Fruit fly (Drosophila melanogaster) whole organism, embryonic: ENCODE results near the gene ss.

ENCODE experiments used
- Atf-2 ChIP-seq: fragments of 200-800 bp; sonication (Bioruptor generic); optimal IDR thresholded peaks from 2 replicates; lab custom pipeline; 2016; ENCODE audit warnings: missing biosample characterization, missing genetic modification characterization
- Bdp1 ChIP-seq: fragments of 200-800 bp; sonication (Bioruptor generic); optimal IDR thresholded peaks from 3 replicates; lab custom pipeline; 2016; ENCODE audit warnings: missing biosample characterization, missing genetic modification characterization
- CG10209 ChIP-seq: fragments of 200-800 bp; sonication (Bioruptor generic); optimal IDR thresholded peaks from 3 replicates; lab custom pipeline; 2017; ENCODE audit warnings: missing biosample characterization, mild to moderate bottlenecking, missing genetic modification characterization, missing genetic modification reagents
- CG10321 ChIP-seq: fragments of 200-800 bp; sonication (Bioruptor generic); IDR thresholded peaks from 2 replicates; pipeline ENCODE4 v1.3.6; 2022; ENCODE audit warnings: missing biosample characterization, missing genetic modification characterization
- CG11085 ChIP-seq: fragments of 200-800 bp; sonication (Bioruptor generic); IDR thresholded peaks from 2 replicates; pipeline ENCODE4 v1.3.6; 2022; ENCODE audit warnings: missing biosample characterization, missing genetic modification characterization
- CG11247 ChIP-seq: fragments of 200-800 bp; sonication (Bioruptor generic); IDR thresholded peaks from 2 replicates; pipeline ENCODE4 v1.3.6; 2022; ENCODE audit warnings: missing biosample characterization, missing genetic modification characterization
- CG13287 ChIP-seq: fragments of 200-800 bp; sonication (Bioruptor generic); IDR thresholded peaks from 2 replicates; pipeline ENCODE4 v1.3.6; 2022; ENCODE audit warnings: missing biosample characterization, missing genetic modification characterization; ENCODE audit not compliant: partially characterized antibody
- CG15011 ChIP-seq: fragments of 200-800 bp; sonication (Bioruptor generic); optimal IDR thresholded peaks from 3 replicates; lab custom pipeline; 2018; ENCODE audit warnings: missing biosample characterization, mild to moderate bottlenecking, missing genetic modification characterization
- CG15514 ChIP-seq: fragments of 200-800 bp; sonication (Bioruptor generic); optimal IDR thresholded peaks from 3 replicates; lab custom pipeline; 2017; ENCODE audit warnings: missing biosample characterization, missing genetic modification characterization, mild to moderate bottlenecking, moderate library complexity, missing genetic modification reagents
- CG15696 ChIP-seq: fragments of 200-800 bp; sonication (Bioruptor generic); optimal IDR thresholded peaks from 2 replicates; lab custom pipeline; 2019; ENCODE audit warnings: missing biosample characterization, mild to moderate bottlenecking, missing genetic modification characterization, moderate library complexity
- CG1647 ChIP-seq: fragments of 200-800 bp; sonication (Bioruptor generic); optimal IDR thresholded peaks from 3 replicates; lab custom pipeline; 2016; ENCODE audit warnings: missing biosample characterization, missing genetic modification characterization
- CG16779 ChIP-seq: fragments of 200-800 bp; sonication (Bioruptor generic); IDR thresholded peaks from 2 replicates; pipeline ENCODE4 v1.3.6; 2022; ENCODE audit warnings: missing biosample characterization, missing genetic modification characterization
- CG16813 ChIP-seq: fragments of 200-800 bp; sonication (Bioruptor generic); IDR thresholded peaks from 3 replicates; pipeline ENCODE4 v1.3.6; 2022; ENCODE audit warnings: missing biosample characterization, missing genetic modification characterization; ENCODE audit not compliant: partially characterized antibody
- CG17612 ChIP-seq: fragments of 200-800 bp; sonication (Bioruptor generic); IDR thresholded peaks from 2 replicates; pipeline ENCODE4 v1.3.6; 2022; ENCODE audit warnings: missing biosample characterization, missing genetic modification characterization
- CG17829 ChIP-seq: fragments of 200-800 bp; optimal IDR thresholded peaks from 2 replicates; lab custom pipeline; 2019; ENCODE audit warnings: missing biosample characterization, mild to moderate bottlenecking, missing genetic modification characterization, moderate library complexity
- CG2120 ChIP-seq: fragments of 200-800 bp; sonication (Bioruptor generic); optimal IDR thresholded peaks from 3 replicates; lab custom pipeline; 2016; ENCODE audit warnings: missing biosample characterization, missing genetic modification characterization
- CG2129 ChIP-seq: fragments of 200-800 bp; sonication (Bioruptor generic); IDR thresholded peaks from 2 replicates; pipeline ENCODE4 v1.3.6; 2022; ENCODE audit warnings: missing biosample characterization, missing genetic modification characterization; ENCODE audit not compliant: partially characterized antibody
- CG33557 ChIP-seq: fragments of 200-800 bp; sonication (Bioruptor generic); optimal IDR thresholded peaks from 2 replicates; lab custom pipeline; 2019; ENCODE audit warnings: missing biosample characterization, mild to moderate bottlenecking, missing genetic modification characterization, moderate library complexity
- CG3847 ChIP-seq: fragments of 200-800 bp; sonication (Bioruptor generic); IDR thresholded peaks from 2 replicates; pipeline ENCODE4 v1.3.6; 2022; ENCODE audit warnings: missing biosample characterization, missing genetic modification characterization
- CG6272 ChIP-seq: fragments of 200-800 bp; sonication (Bioruptor generic); IDR thresholded peaks from 2 replicates; pipeline ENCODE4 v1.3.6; 2022; ENCODE audit warnings: missing biosample characterization, missing genetic modification characterization
- CG6765 ChIP-seq: fragments of 200-800 bp; sonication (Bioruptor generic); optimal IDR thresholded peaks from 3 replicates; lab custom pipeline; 2017; ENCODE audit warnings: missing biosample characterization, mild to moderate bottlenecking, missing genetic modification characterization
- Camta ChIP-seq: fragments of 200-800 bp; sonication (Bioruptor generic); optimal IDR thresholded peaks from 2 replicates; lab custom pipeline; 2016; ENCODE audit warnings: missing biosample characterization, missing genetic modification characterization
- CoRest ChIP-seq: fragments of 200-800 bp; sonication (Bioruptor generic); optimal IDR thresholded peaks from 3 replicates; lab custom pipeline; 2018; ENCODE audit warnings: missing biosample characterization, mild to moderate bottlenecking, missing genetic modification characterization, moderate library complexity
- CrebB ChIP-seq: fragments of 200-800 bp; sonication (Bioruptor generic); optimal IDR thresholded peaks from 3 replicates; lab custom pipeline; 2018; ENCODE audit warnings: missing biosample characterization, mild to moderate bottlenecking, missing genetic modification characterization
- Dp ChIP-seq: fragments of 200-800 bp; sonication (Bioruptor generic); optimal IDR thresholded peaks from 2 replicates; lab custom pipeline; 2018; ENCODE audit warnings: missing biosample characterization, mild to moderate bottlenecking, missing genetic modification characterization, moderate library complexity
- Drgx ChIP-seq: fragments of 200-800 bp; sonication (Bioruptor generic); IDR thresholded peaks from 2 replicates; pipeline ENCODE4 v1.3.6; 2022; ENCODE audit warnings: missing biosample characterization, missing genetic modification characterization
- H2.0 ChIP-seq: fragments of 200-800 bp; sonication (Bioruptor generic); IDR thresholded peaks from 2 replicates; pipeline ENCODE4 v1.3.6; 2022; ENCODE audit warnings: missing biosample characterization, missing genetic modification characterization
- HmgD ChIP-seq: fragments of 200-800 bp; sonication (Bioruptor generic); optimal IDR thresholded peaks from 3 replicates; lab custom pipeline; 2016; ENCODE audit warnings: missing biosample characterization, missing genetic modification characterization
- Hmr ChIP-seq: fragments of 200-800 bp; sonication (Bioruptor generic); optimal IDR thresholded peaks from 3 replicates; lab custom pipeline; 2017; ENCODE audit warnings: mild to moderate bottlenecking, missing biosample characterization, missing genetic modification reagents, missing genetic modification characterization
- Hr51 ChIP-seq, 2 experiments: fragments of 200-800 bp; sonication (Bioruptor generic); optimal IDR thresholded peaks; 2 replicates in 1 of 2; 3 replicates in 1 of 2; lab custom pipeline; 2016 to 2018; ENCODE audit warnings: missing biosample characterization in 2 of 2, missing genetic modification characterization in 2 of 2, mild to moderate bottlenecking in 1 of 2, moderate library complexity in 1 of 2
- Lim3 ChIP-seq: fragments of 200-800 bp; sonication (Bioruptor generic); IDR thresholded peaks from 2 replicates; pipeline ENCODE4 v1.3.6; 2022; ENCODE audit warnings: missing biosample characterization, missing genetic modification characterization
- Nf-YA ChIP-seq: fragments of 200-800 bp; sonication (Bioruptor generic); IDR thresholded peaks from 2 replicates; pipeline ENCODE4 v1.3.6; 2022; ENCODE audit warnings: missing biosample characterization, missing genetic modification characterization
- Ptx1 ChIP-seq: fragments of 200-800 bp; sonication (Bioruptor generic); IDR thresholded peaks from 2 replicates; pipeline ENCODE4 v1.3.6; 2022; ENCODE audit warnings: missing biosample characterization, missing genetic modification characterization
- Side ChIP-seq: fragments of 200-800 bp; sonication (Bioruptor generic); optimal IDR thresholded peaks from 2 replicates; lab custom pipeline; 2016; ENCODE audit warnings: missing biosample characterization, missing genetic modification characterization
- Sox102F ChIP-seq: fragments of 200-800 bp; sonication (Bioruptor generic); optimal IDR thresholded peaks from 2 replicates; lab custom pipeline; 2018; ENCODE audit warnings: missing biosample characterization, mild to moderate bottlenecking, missing genetic modification characterization, moderate library complexity
- Xrp1 ChIP-seq: fragments of 200-800 bp; sonication (Bioruptor generic); IDR thresholded peaks from 2 replicates; pipeline ENCODE4 v1.3.6; 2022; ENCODE audit warnings: missing biosample characterization, missing genetic modification characterization
- ash1 ChIP-seq: fragments of 200-800 bp; sonication (Bioruptor generic); optimal IDR thresholded peaks from 2 replicates; lab custom pipeline; 2018; ENCODE audit warnings: missing biosample characterization, mild to moderate bottlenecking, missing genetic modification characterization
- bowl ChIP-seq: fragments of 200-800 bp; sonication (Bioruptor generic); IDR thresholded peaks from 2 replicates; pipeline ENCODE4 v1.3.6; 2022; ENCODE audit warnings: missing biosample characterization, missing genetic modification characterization
- croc ChIP-seq: fragments of 200-800 bp; sonication (Bioruptor generic); conservative IDR thresholded peaks from 3 replicates; pipeline ENCODE4 v1.3.6; 2022; ENCODE audit warnings: missing biosample characterization, missing genetic modification characterization
- dmrt11E ChIP-seq: fragments of 200-800 bp; sonication (Bioruptor generic); optimal IDR thresholded peaks from 3 replicates; lab custom pipeline; 2018; ENCODE audit warnings: missing biosample characterization, mild to moderate bottlenecking, missing genetic modification characterization, moderate library complexity
- ewg ChIP-seq: fragments of 200-800 bp; sonication (Bioruptor generic); optimal IDR thresholded peaks from 3 replicates; lab custom pipeline; 2017; ENCODE audit warnings: mild to moderate bottlenecking, missing biosample characterization, missing genetic modification reagents, missing genetic modification characterization
- gem ChIP-seq: fragments of 200-800 bp; sonication (Bioruptor generic); optimal IDR thresholded peaks from 2 replicates; lab custom pipeline; 2019; ENCODE audit warnings: missing biosample characterization, mild to moderate bottlenecking, missing genetic modification characterization, moderate library complexity
- gro ChIP-seq: fragments of 200-800 bp; sonication (Bioruptor generic); optimal IDR thresholded peaks from 2 replicates; lab custom pipeline; 2016; ENCODE audit warnings: missing biosample characterization, missing genetic modification characterization
- insv ChIP-seq, 2 experiments: fragments of 200-800 bp; sonication (Bioruptor generic); optimal IDR thresholded peaks; 3 replicates each; lab custom pipeline; 2016 to 2018; ENCODE audit warnings: missing biosample characterization in 2 of 2, missing genetic modification characterization in 2 of 2
- jigr1 ChIP-seq: fragments of 200-800 bp; sonication (Bioruptor generic); IDR thresholded peaks from 3 replicates; pipeline ENCODE4 v1.3.6; 2022; ENCODE audit warnings: missing biosample characterization, missing genetic modification characterization
- pfk ChIP-seq: fragments of 200-800 bp; sonication (Bioruptor generic); optimal IDR thresholded peaks from 2 replicates; lab custom pipeline; 2018; ENCODE audit warnings: missing biosample characterization, mild to moderate bottlenecking, missing genetic modification characterization, moderate library complexity
- repo ChIP-seq: fragments of 200-800 bp; sonication (Bioruptor generic); optimal IDR thresholded peaks from 2 replicates; lab custom pipeline; 2016; ENCODE audit warnings: missing biosample characterization, missing genetic modification characterization
- slbo ChIP-seq: fragments of 200-800 bp; sonication (Bioruptor generic); IDR thresholded peaks from 2 replicates; pipeline ENCODE4 v1.3.6; 2022; ENCODE audit warnings: missing biosample characterization, missing genetic modification characterization
- zen ChIP-seq: fragments of 200-800 bp; sonication (Bioruptor generic); optimal IDR thresholded peaks from 3 replicates; lab custom pipeline; 2018; ENCODE audit warnings: missing biosample characterization, mild to moderate bottlenecking, missing genetic modification characterization, moderate library complexity
- zfh2 ChIP-seq: fragments of 200-800 bp; sonication (Bioruptor generic); optimal IDR thresholded peaks from 2 replicates; lab custom pipeline; 2016; ENCODE audit warnings: missing biosample characterization, missing genetic modification characterization

The ss gene

DNA sequence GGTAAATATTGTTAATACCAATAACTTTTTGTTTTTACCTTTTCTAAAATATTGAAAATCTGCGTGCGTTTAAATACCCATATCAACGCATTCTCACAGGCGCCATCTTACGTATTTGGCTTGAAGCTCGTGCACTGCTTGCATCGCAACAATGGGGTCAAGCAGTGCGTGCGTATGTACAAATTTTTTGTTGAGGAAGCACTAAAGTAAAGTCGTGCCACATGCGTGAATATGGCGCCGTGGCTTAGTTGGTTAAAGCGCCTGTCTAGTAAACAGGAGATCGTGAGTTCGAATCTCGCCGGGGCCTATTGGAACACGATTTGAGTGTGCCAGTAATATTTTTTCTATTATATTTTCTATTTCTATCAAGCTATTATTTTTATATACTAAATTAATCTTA is 28.2 kb upstream of the ss start (continued):
- TF ChIP-seq Atf-2 (GFP tag; lab: Kevin White, UChicago): peak; percentile 6
- no peak for TF ChIP-seq pfk (GFP tag; lab: Kevin White, UChicago)
- TF ChIP-seq gem (tag; lab: Kevin White, UChicago): peak; percentile 10
- peak; percentile 27 for TF ChIP-seq zfh2 (GFP tag; lab: Kevin White, UChicago)
- peak; percentile 11 for TF ChIP-seq dmrt11E (tag; lab: Kevin White, UChicago)
- peak; percentile 9 for TF ChIP-seq Camta (GFP tag; lab: Kevin White, UChicago)
- no peak for TF ChIP-seq CG16779 (GFP tag; lab: Robert Waterston, UW)
- TF ChIP-seq CG2129 (GFP tag; lab: Robert Waterston, UW): no peak
- 0 out of 2 replicates have a peak, but pooled peaks have one; percentile 29 for TF ChIP-seq Nf-YA
- peak; percentile 20 for TF ChIP-seq CG2120 (GFP tag; lab: Kevin White, UChicago)
- peak; percentile 46 for TF ChIP-seq Sox102F (GFP tag; lab: Kevin White, UChicago)
- TF ChIP-seq jigr1 (GFP tag; lab: Robert Waterston, UW): no peak
- peak; percentile 72 for TF ChIP-seq CG17829
- no peak for TF ChIP-seq Hmr (GFP tag; lab: Kevin White, UChicago)
- peak; percentile 34 for TF ChIP-seq CG10209 (GFP tag; lab: Kevin White, UChicago)
- peak; percentile 47 for TF ChIP-seq CG6765 (GFP tag; lab: Kevin White, UChicago)
- TF ChIP-seq Dp (GFP tag; lab: Kevin White, UChicago): peak; percentile 37
- TF ChIP-seq CG33557 (GFP tag; lab: Kevin White, UChicago): peak; percentile 13
- TF ChIP-seq croc (GFP tag; lab: Robert Waterston, UW): no peak
- TF ChIP-seq CG11085: no peak
- peak; percentile 39; the same call in 1 of the 2 replicates for TF ChIP-seq Ptx1
- peak; percentile 67 for TF ChIP-seq CG16813 (GFP tag; lab: Robert Waterston, UW)
- peak in 1 of 2 experiments; percentile 30 for TF ChIP-seq Hr51 (GFP tag; optimal IDR thresholded peaks at IDR 0.05; lab: Kevin White, UChicago)
- TF ChIP-seq Xrp1 (GFP tag; lab: Robert Waterston, UW): peak; percentile 47; the same call in 1 of the 2 replicates
- TF ChIP-seq insv (GFP tag; optimal IDR thresholded peaks at IDR 0.05; lab: Kevin White, UChicago): no peak
- TF ChIP-seq CrebB (tag; lab: Kevin White, UChicago): no peak
- TF ChIP-seq gro (GFP tag; lab: Kevin White, UChicago): peak; percentile 71
- no peak for TF ChIP-seq bowl (GFP tag; lab: Robert Waterston, UW)
- TF ChIP-seq CG17612 (GFP tag; lab: Robert Waterston, UW): no peak; the same call in 1 of the 2 replicates
- TF ChIP-seq ash1 (GFP tag; lab: Kevin White, UChicago): peak; percentile 10
- TF ChIP-seq Bdp1: peak; percentile 100
- TF ChIP-seq CG11247 (GFP tag; lab: Robert Waterston, UW): peak; percentile 55; the same call in 1 of the 2 replicates
- peak; percentile 49 for TF ChIP-seq CoRest (tag; lab: Kevin White, UChicago)
- peak; percentile 25 for TF ChIP-seq CG15696 (tag; lab: Kevin White, UChicago)
- peak; percentile 11 for TF ChIP-seq ewg (GFP tag; lab: Kevin White, UChicago)
- peak; percentile 65; the same call in 1 of the 2 replicates for TF ChIP-seq CG13287
- TF ChIP-seq CG10321 (GFP tag; lab: Robert Waterston, UW): no peak
- TF ChIP-seq slbo (GFP tag; lab: Robert Waterston, UW): peak; percentile 70
- TF ChIP-seq CG3847: 0 out of 2 replicates have a peak, but pooled peaks have one; percentile 21
- peak; percentile 23 for TF ChIP-seq CG15514
- TF ChIP-seq CG6272 (GFP tag; lab: Robert Waterston, UW): peak; percentile 36
- peak; percentile 43; the same call in 1 of the 2 replicates for TF ChIP-seq H2.0 (GFP tag; lab: Robert Waterston, UW)
- TF ChIP-seq CG1647 (GFP tag; lab: Kevin White, UChicago): peak; percentile 21
- TF ChIP-seq Lim3 (GFP tag; lab: Robert Waterston, UW): no peak
- TF ChIP-seq zen (tag; lab: Kevin White, UChicago): peak; percentile 26
- TF ChIP-seq Drgx (GFP tag; lab: Robert Waterston, UW): no peak
- peak; percentile 82 for TF ChIP-seq HmgD (GFP tag; lab: Kevin White, UChicago)
- no peak for TF ChIP-seq CG15011 (GFP tag; lab: Kevin White, UChicago)
- peak; percentile 27 for TF ChIP-seq Side (GFP tag; lab: Kevin White, UChicago)
- TF ChIP-seq repo (GFP tag; lab: Kevin White, UChicago): peak; percentile 30
